Fruit fly (Drosophila melanogaster) whole organism, embryonic: ENCODE results near the gene Arp6.

ENCODE experiments used
- B-H2 ChIP-seq: fragments of 200-800 bp; sonication (Bioruptor generic); optimal IDR thresholded peaks from 2 replicates; lab custom pipeline; 2018; ENCODE audit warnings: missing biosample characterization, mild to moderate bottlenecking, missing genetic modification characterization
- BEAF-32 ChIP-seq: fragments of 200-800 bp; sonication (Bioruptor generic); optimal IDR thresholded peaks from 3 replicates; lab custom pipeline; 2017; ENCODE audit warnings: missing biosample characterization, missing genetic modification characterization, mild to moderate bottlenecking, moderate library complexity, missing genetic modification reagents
- CG10267 ChIP-seq: fragments of 200-800 bp; sonication (Bioruptor generic); optimal IDR thresholded peaks from 2 replicates; lab custom pipeline; 2018; ENCODE audit warnings: missing biosample characterization, mild to moderate bottlenecking, missing genetic modification characterization, moderate library complexity
- CG12104 ChIP-seq: fragments of 200-800 bp; sonication (Bioruptor generic); optimal IDR thresholded peaks from 3 replicates; lab custom pipeline; 2016; ENCODE audit warnings: missing biosample characterization, missing genetic modification characterization
- CG13624 ChIP-seq: fragments of 200-800 bp; sonication (Bioruptor generic); optimal IDR thresholded peaks from 2 replicates; lab custom pipeline; 2016; ENCODE audit warnings: missing biosample characterization, missing genetic modification characterization
- CG15479 ChIP-seq: fragments of 200-800 bp; sonication (Bioruptor generic); optimal IDR thresholded peaks from 3 replicates; lab custom pipeline; 2019; ENCODE audit warnings: missing biosample characterization, mild to moderate bottlenecking, missing genetic modification characterization, moderate library complexity
- CG2199 ChIP-seq: fragments of 200-800 bp; sonication (Bioruptor generic); IDR thresholded peaks from 3 replicates; pipeline ENCODE4 v1.3.6; 2022; ENCODE audit warnings: missing biosample characterization, missing genetic modification characterization
- CG31388 ChIP-seq: fragments of 200-800 bp; sonication (Bioruptor generic); optimal IDR thresholded peaks from 2 replicates; lab custom pipeline; 2016; ENCODE audit warnings: missing biosample characterization, missing genetic modification characterization
- CG34376 ChIP-seq: fragments of 200-800 bp; sonication (Bioruptor generic); optimal IDR thresholded peaks from 2 replicates; lab custom pipeline; 2018; ENCODE audit warnings: missing biosample characterization, mild to moderate bottlenecking, missing genetic modification characterization
- CG3838 ChIP-seq: fragments of 200-800 bp; sonication (Bioruptor generic); optimal IDR thresholded peaks from 3 replicates; lab custom pipeline; 2016; ENCODE audit warnings: missing biosample characterization, missing genetic modification characterization
- CG4328 ChIP-seq: fragments of 200-800 bp; sonication (Bioruptor generic); optimal IDR thresholded peaks from 3 replicates; lab custom pipeline; 2017; ENCODE audit warnings: missing biosample characterization, missing genetic modification reagents, missing genetic modification characterization
- CG5953 ChIP-seq: fragments of 200-800 bp; sonication (Bioruptor generic); IDR thresholded peaks from 2 replicates; pipeline ENCODE4 v1.3.6; 2022; ENCODE audit warnings: missing biosample characterization, missing genetic modification characterization
- CG6175 ChIP-seq: fragments of 200-800 bp; sonication (Bioruptor generic); IDR thresholded peaks from 3 replicates; pipeline ENCODE4 v1.3.6; 2022; ENCODE audit warnings: missing biosample characterization, missing genetic modification characterization
- CG6254 ChIP-seq: fragments of 200-800 bp; sonication (Bioruptor generic); optimal IDR thresholded peaks from 3 replicates; lab custom pipeline; 2017; ENCODE audit warnings: mild to moderate bottlenecking, missing biosample characterization, missing genetic modification reagents, missing genetic modification characterization
- CTCF ChIP-seq: fragments of 200-800 bp; sonication (Bioruptor generic); optimal IDR thresholded peaks from 2 replicates; lab custom pipeline; 2017; ENCODE audit warnings: missing biosample characterization, mild to moderate bottlenecking, missing genetic modification characterization, moderate library complexity
- CoRest ChIP-seq: fragments of 200-800 bp; sonication (Bioruptor generic); optimal IDR thresholded peaks from 3 replicates; lab custom pipeline; 2018; ENCODE audit warnings: missing biosample characterization, mild to moderate bottlenecking, missing genetic modification characterization, moderate library complexity
- Dip3 ChIP-seq: fragments of 200-800 bp; sonication (Bioruptor generic); optimal IDR thresholded peaks from 3 replicates; lab custom pipeline; 2016; ENCODE audit warnings: missing biosample characterization, missing genetic modification characterization
- Fer1 ChIP-seq: fragments of 200-800 bp; sonication (Bioruptor generic); optimal IDR thresholded peaks from 2 replicates; lab custom pipeline; 2017; ENCODE audit warnings: missing biosample characterization, mild to moderate bottlenecking, missing genetic modification characterization
- HLH4C ChIP-seq: fragments of 200-800 bp; sonication (Bioruptor generic); IDR thresholded peaks from 3 replicates; pipeline ENCODE4 v1.3.6; 2022; ENCODE audit warnings: missing biosample characterization, missing genetic modification characterization; ENCODE audit not compliant: partially characterized antibody
- HmgD ChIP-seq: fragments of 200-800 bp; sonication (Bioruptor generic); optimal IDR thresholded peaks from 3 replicates; lab custom pipeline; 2016; ENCODE audit warnings: missing biosample characterization, missing genetic modification characterization
- Hr78 ChIP-seq, 2 experiments: fragments of 200-800 bp in 1 of 2; fragments of >200 bp in 1 of 2; sonication (Bioruptor generic) in 1 of 2; optimal IDR thresholded peaks; 2 replicates each; lab custom pipeline; 2017 to 2019; ENCODE audit warnings: missing biosample characterization in 2 of 2, missing genetic modification characterization in 2 of 2, mild to moderate bottlenecking in 1 of 2, moderate library complexity in 1 of 2
- Med ChIP-seq: fragments of 200-800 bp; sonication (Bioruptor generic); peaks from one replicate; lab custom pipeline; 2016; ENCODE audit warnings: missing biosample characterization, missing genetic modification characterization, mild to moderate bottlenecking, inconsistent platforms, moderate library complexity
- Optix ChIP-seq: fragments of 200-800 bp; sonication (Bioruptor generic); IDR thresholded peaks from 3 replicates; pipeline ENCODE4 v1.3.6; 2022; ENCODE audit warnings: missing biosample characterization, missing genetic modification characterization
- PHDP ChIP-seq: fragments of 200-800 bp; sonication (Bioruptor generic); optimal IDR thresholded peaks from 3 replicates; lab custom pipeline; 2018; ENCODE audit warnings: missing biosample characterization, mild to moderate bottlenecking, missing genetic modification characterization, moderate library complexity
- Pdp1 ChIP-seq, 2 experiments: fragments of 200-800 bp; sonication (Bioruptor generic); optimal IDR thresholded peaks; 3 replicates each; lab custom pipeline; 2016; ENCODE audit warnings: missing biosample characterization in 2 of 2, missing genetic modification characterization in 2 of 2, mild to moderate bottlenecking in 1 of 2, moderate library complexity in 1 of 2
- Six4 ChIP-seq: fragments of 200-800 bp; sonication (Bioruptor generic); optimal IDR thresholded peaks from 2 replicates; lab custom pipeline; 2016; ENCODE audit warnings: missing biosample characterization, missing genetic modification characterization
- Sry-δ ChIP-seq: fragments of 200-800 bp; sonication (Bioruptor generic); optimal IDR thresholded peaks from 2 replicates; lab custom pipeline; 2016; ENCODE audit warnings: missing biosample characterization, missing genetic modification characterization
- Trl ChIP-seq, 3 experiments: fragments of >200 bp in 2 of 3; fragments of 200-800 bp in 1 of 3; sonication (Bioruptor generic) in 1 of 3; optimal IDR thresholded peaks; 2 replicates in 1 of 3; 3 replicates in 2 of 3; lab custom pipeline; 2016 to 2017; ENCODE audit warnings: missing biosample characterization in 1 of 3, missing genetic modification characterization in 1 of 3
- Vsx1 ChIP-seq: fragments of 200-800 bp; sonication (Bioruptor generic); optimal IDR thresholded peaks from 2 replicates; lab custom pipeline; 2017; ENCODE audit warnings: missing biosample characterization, mild to moderate bottlenecking, missing genetic modification characterization, missing genetic modification reagents
- Xbp1 ChIP-seq: fragments of 200-800 bp; sonication (Bioruptor generic); optimal IDR thresholded peaks from 3 replicates; lab custom pipeline; 2016; ENCODE audit warnings: missing biosample characterization, mild to moderate bottlenecking, missing genetic modification characterization
- Xrp1 ChIP-seq: fragments of 200-800 bp; sonication (Bioruptor generic); IDR thresholded peaks from 2 replicates; pipeline ENCODE4 v1.3.6; 2022; ENCODE audit warnings: missing biosample characterization, missing genetic modification characterization
- YL-1 ChIP-seq: fragments of 200-800 bp; sonication (Bioruptor generic); optimal IDR thresholded peaks from 3 replicates; lab custom pipeline; 2017; ENCODE audit warnings: missing biosample characterization, mild to moderate bottlenecking, missing genetic modification characterization
- bowl ChIP-seq: fragments of 200-800 bp; sonication (Bioruptor generic); IDR thresholded peaks from 2 replicates; pipeline ENCODE4 v1.3.6; 2022; ENCODE audit warnings: missing biosample characterization, missing genetic modification characterization
- cg ChIP-seq: fragments of 200-800 bp; sonication (Bioruptor generic); optimal IDR thresholded peaks from 3 replicates; lab custom pipeline; 2019; ENCODE audit warnings: missing biosample characterization, mild to moderate bottlenecking, missing genetic modification characterization, moderate library complexity
- ems ChIP-seq: fragments of 200-800 bp; sonication (Bioruptor generic); optimal IDR thresholded peaks from 3 replicates; lab custom pipeline; 2016; ENCODE audit warnings: missing biosample characterization, missing genetic modification characterization
- esg ChIP-seq: fragments of 200-800 bp; sonication (Bioruptor generic); conservative IDR thresholded peaks from 2 replicates; pipeline ENCODE4 v1.3.6; 2022; ENCODE audit warnings: missing biosample characterization, missing genetic modification characterization
- exex ChIP-seq: fragments of 200-800 bp; sonication (Bioruptor generic); optimal IDR thresholded peaks from 4 replicates; lab custom pipeline; 2018; ENCODE audit warnings: missing biosample characterization, mild to moderate bottlenecking, missing genetic modification characterization, moderate library complexity
- grau ChIP-seq: fragments of 200-800 bp; optimal IDR thresholded peaks from 3 replicates; lab custom pipeline; 2019; ENCODE audit warnings: missing biosample characterization, mild to moderate bottlenecking, missing genetic modification characterization, moderate library complexity
- insv ChIP-seq, 2 experiments: fragments of 200-800 bp; sonication (Bioruptor generic); optimal IDR thresholded peaks; 3 replicates each; lab custom pipeline; 2016 to 2018; ENCODE audit warnings: missing biosample characterization in 2 of 2, missing genetic modification characterization in 2 of 2
- ken ChIP-seq: fragments of 200-800 bp; sonication (Bioruptor generic); IDR thresholded peaks from 3 replicates; pipeline ENCODE4 v1.3.6; 2022; ENCODE audit warnings: missing biosample characterization, missing genetic modification characterization
- nau ChIP-seq: fragments of 200-800 bp; sonication (Bioruptor generic); optimal IDR thresholded peaks from 3 replicates; lab custom pipeline; 2017; ENCODE audit warnings: missing biosample characterization, mild to moderate bottlenecking, missing genetic modification characterization, missing genetic modification reagents
- scrt ChIP-seq: fragments of 200-800 bp; sonication (Bioruptor generic); optimal IDR thresholded peaks from 2 replicates; lab custom pipeline; 2018; ENCODE audit warnings: missing biosample characterization, mild to moderate bottlenecking, missing genetic modification characterization, moderate library complexity
- shn ChIP-seq: fragments of 200-800 bp; sonication (Bioruptor generic); optimal IDR thresholded peaks from 3 replicates; lab custom pipeline; 2016; ENCODE audit warnings: missing biosample characterization, missing genetic modification characterization
- slou ChIP-seq: fragments of 200-800 bp; sonication (Bioruptor generic); optimal IDR thresholded peaks from 3 replicates; lab custom pipeline; 2016; ENCODE audit warnings: missing biosample characterization, missing genetic modification characterization
- sug ChIP-seq: fragments of 200-800 bp; optimal IDR thresholded peaks from 2 replicates; lab custom pipeline; 2019; ENCODE audit warnings: missing biosample characterization, mild to moderate bottlenecking, missing genetic modification characterization, moderate library complexity
- unc-4 ChIP-seq: fragments of 200-800 bp; sonication (Bioruptor generic); IDR thresholded peaks from 2 replicates; pipeline ENCODE4 v1.3.6; 2022; ENCODE audit warnings: missing biosample characterization, missing genetic modification characterization; ENCODE audit not compliant: partially characterized antibody

The Arp6 gene

DNA sequence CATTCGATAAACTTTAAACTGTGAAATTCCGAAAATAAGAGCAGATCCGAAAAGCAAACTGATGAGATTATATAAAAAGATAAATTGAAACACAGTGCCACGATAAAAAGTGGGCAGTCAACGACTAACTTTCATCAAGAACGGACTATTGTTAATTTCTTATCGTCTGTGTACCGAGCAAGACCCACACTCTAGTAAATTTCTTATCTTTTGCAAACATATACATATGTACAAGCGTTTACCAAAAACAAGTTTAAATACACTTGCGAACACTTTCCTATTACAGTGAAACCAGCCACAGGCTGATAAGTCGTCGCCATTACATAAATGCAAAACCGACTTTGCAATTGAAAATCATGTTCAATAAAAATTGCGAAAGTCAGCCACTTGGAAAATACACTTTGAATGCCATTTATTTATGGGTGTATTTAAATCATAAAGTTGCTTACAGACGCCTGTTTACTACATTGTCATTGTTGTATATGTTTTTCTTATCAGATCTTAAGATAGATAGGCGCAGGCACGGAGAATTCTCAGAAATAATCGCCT lies 21.8 kb upstream of the Arp6 start:
- TF ChIP-seq Vsx1 (GFP tag; lab: Kevin White, UChicago): no peak
- TF ChIP-seq grau (tag; lab: Kevin White, UChicago): peak; percentile 60
- TF ChIP-seq CG31388 (GFP tag; lab: Kevin White, UChicago): no peak
- peak; percentile 70 for TF ChIP-seq exex
- TF ChIP-seq Optix (GFP tag; lab: Robert Waterston, UW): no peak
- peak; percentile 30 for TF ChIP-seq CG34376 (GFP tag; lab: Kevin White, UChicago)
- peak; percentile 19 for TF ChIP-seq sug (tag; lab: Kevin White, UChicago)
- peak; percentile 17 for TF ChIP-seq CG15479
- TF ChIP-seq CG5953 (GFP tag; lab: Robert Waterston, UW): no peak
- TF ChIP-seq ems: no peak
- TF ChIP-seq Xrp1: no peak
- TF ChIP-seq Xbp1 (GFP tag; lab: Kevin White, UChicago): no peak
- TF ChIP-seq B-H2 (GFP tag; lab: Kevin White, UChicago): peak; percentile 0
- peak; percentile 58 for TF ChIP-seq Med
- TF ChIP-seq cg (GFP tag; lab: Kevin White, UChicago): peak; percentile 9
- peak in 1 of 2 experiments; percentile 54 for TF ChIP-seq Pdp1 (GFP tag; optimal IDR thresholded peaks at IDR 0.05; lab: Kevin White, UChicago)

DNA sequence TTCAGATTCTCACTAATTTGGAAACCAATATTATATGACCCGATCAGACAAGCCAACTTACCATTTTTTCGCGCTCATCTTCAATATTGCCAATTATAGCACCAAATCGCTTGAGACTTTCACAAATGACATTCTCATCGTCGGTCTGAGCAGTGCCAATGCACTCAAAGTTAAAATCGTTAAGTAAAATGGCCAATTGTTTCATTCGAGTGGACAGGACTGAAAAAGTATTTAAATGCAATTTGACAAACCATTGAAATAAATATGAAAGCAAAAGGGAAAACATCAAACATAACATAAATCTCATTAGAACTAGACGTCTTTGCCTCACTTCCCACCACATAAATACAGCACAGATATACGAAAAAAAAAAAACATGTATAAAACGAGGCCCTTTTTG lies 19.1 kb upstream of the Arp6 start, which contains the start of gene CG8260:
Gene CG8260, plus strand, starts transcription at position 301 of the 400 bp plus-strand sequence.
- TF ChIP-seq nau (no peak), shn (no peak)

DNA sequence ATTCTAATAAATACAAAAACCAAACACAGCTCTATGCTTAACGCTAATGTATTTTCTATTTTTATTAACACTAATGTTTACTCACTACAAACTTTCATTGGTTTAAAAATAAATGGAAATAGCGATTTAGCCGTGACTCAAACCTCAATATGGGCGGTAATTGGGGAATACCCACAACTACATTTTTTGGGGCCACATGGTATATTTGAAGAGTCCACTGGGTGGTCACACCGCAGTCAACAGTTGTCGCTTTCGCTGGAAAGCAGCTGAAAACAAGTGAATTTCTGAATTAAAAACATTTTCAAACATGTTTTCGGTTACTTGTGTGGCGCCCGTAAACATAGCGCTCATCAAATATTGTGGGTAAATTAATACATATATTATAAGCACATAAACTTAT lies 12.0 kb upstream of the Arp6 start, which contains the start of gene Mvd:
Gene Mvd, plus strand, starts transcription at position 222 of the 400 bp plus-strand sequence.
- TF ChIP-seq ken (GFP tag; lab: Robert Waterston, UW) (peak; percentile 6; the same call in 1 of the 3 replicates), unc-4 (0 out of 2 replicates have a peak, but pooled peaks have one; percentile 35), CG4328 (GFP tag; lab: Kevin White, UChicago) (no peak), YL-1 (GFP tag; lab: Kevin White, UChicago) (peak; percentile 77), B-H2 (GFP tag; lab: Kevin White, UChicago) (peak; percentile 10), CoRest (tag; lab: Kevin White, UChicago) (no peak), Six4 (GFP tag; lab: Kevin White, UChicago) (no peak), Sry-δ (GFP tag; lab: Kevin White, UChicago) (peak; percentile 53), esg (no peak), HmgD (GFP tag; lab: Kevin White, UChicago) (no peak), Trl (optimal IDR thresholded peaks at IDR 0.05; lab: Kevin White, UChicago) (no peak), Trl (GFP tag; optimal IDR thresholded peaks at IDR 0.05; lab: Kevin White, UChicago) (no peak), HLH4C (GFP tag; lab: Robert Waterston, UW) (peak; percentile 13; the same call in 1 of the 3 replicates), CG13624 (GFP tag; lab: Kevin White, UChicago) (peak; percentile 19), CG10267 (tag; lab: Kevin White, UChicago) (peak; percentile 64), CG2199 (GFP tag; lab: Robert Waterston, UW) (0 out of 3 replicates have a peak, but pooled peaks have one; percentile 24), CG6254 (GFP tag; lab: Kevin White, UChicago) (no peak), CG3838 (GFP tag; lab: Kevin White, UChicago) (no peak), PHDP (tag; lab: Kevin White, UChicago) (no peak), CG6175 (GFP tag; lab: Robert Waterston, UW) (no peak), BEAF-32 (GFP tag; lab: Kevin White, UChicago) (peak; percentile 54), Hr78 (GFP tag; optimal IDR thresholded peaks at IDR 0.05; lab: Kevin White, UChicago) (no peak), scrt (GFP tag; lab: Kevin White, UChicago) (peak; percentile 80), CTCF (GFP tag; lab: Kevin White, UChicago) (peak; percentile 68), insv (GFP tag; optimal IDR thresholded peaks at IDR 0.05; lab: Kevin White, UChicago) (peak in 1 of 2 experiments; percentile 24), Pdp1 (GFP tag; optimal IDR thresholded peaks at IDR 0.05; lab: Kevin White, UChicago) (peak in 1 of 2 experiments; percentile 46), CG12104 (GFP tag; lab: Kevin White, UChicago) (no peak), Dip3 (GFP tag; lab: Kevin White, UChicago) (no peak), Fer1 (GFP tag; lab: Kevin White, UChicago) (peak; percentile 39), sug (tag; lab: Kevin White, UChicago) (peak; percentile 35), slou (GFP tag; lab: Kevin White, UChicago) (no peak), bowl (GFP tag; lab: Robert Waterston, UW) (no peak)
